Worm (Caenorhabditis elegans): ENCODE results near the gene R07E3.6.

- TF ChIP-seq mep-1 (tag; optimal IDR thresholded peaks at IDR 0.05) = no peak
- TF ChIP-seq lsy-2 (tag; optimal IDR thresholded peaks at IDR 0.05) = no peak
- no peak for TF ChIP-seq nhr-237 (tag; optimal IDR thresholded peaks at IDR 0.05)
- TF ChIP-seq sptf-1 (tag; optimal IDR thresholded peaks at IDR 0.05) = no peak
- no peak for TF ChIP-seq ztf-11 (tag; optimal IDR thresholded peaks at IDR 0.05)
- TF ChIP-seq unc-62 (GFP tag; optimal IDR thresholded peaks at IDR 0.05) = no peak
- no peak for TF ChIP-seq unc-39 (tag; optimal IDR thresholded peaks at IDR 0.05)
- no peak for TF ChIP-seq nhr-76 (tag; optimal IDR thresholded peaks at IDR 0.05)
Measured at ce11 chrX:10355650-10356049, 38.1 kb downstream of the R07E3.6 start, which contains the start of gene R07E3.7.

Measured in whole organism, mixed stage, embryonic.